Fruit fly (Drosophila melanogaster): Measurements from ENCODE around the gene Nepl17.

The Nepl17 gene

dm6 chr3R:28831626-28832267 lies 41.0 kb upstream of the Nepl17 start, which contains the start of gene WASp (continued):
- TF ChIP-seq CG11695 (GFP tag; IDR thresholded peaks at IDR 0.05) (0 out of 3 replicates have a peak, but pooled peaks have one; percentile 43), CG10959 (GFP tag; IDR thresholded peaks at IDR 0.05) (no peak), CG10654 (GFP tag; optimal IDR thresholded peaks at IDR 0.05) (peak; percentile 55), Atf-2 (GFP tag; optimal IDR thresholded peaks at IDR 0.05) (peak; percentile 39), Blimp-1 (GFP tag; optimal IDR thresholded peaks at IDR 0.05) (peak; percentile 45), lbe (GFP tag; optimal IDR thresholded peaks at IDR 0.05) (no peak), Gug (GFP tag; IDR thresholded peaks at IDR 0.05) (peak; percentile 28; the same call in 1 of the 4 replicates), Drgx (GFP tag; IDR thresholded peaks at IDR 0.05) (peak; percentile 49), BtbVII (GFP tag; optimal IDR thresholded peaks at IDR 0.05) (peak; percentile 60), CG12769 (tag; optimal IDR thresholded peaks at IDR 0.05) (no peak), CG10209 (GFP tag; optimal IDR thresholded peaks at IDR 0.05) (peak; percentile 77), Trl (optimal IDR thresholded peaks at IDR 0.05) (no peak), Trl (GFP tag; optimal IDR thresholded peaks at IDR 0.05) (peak; percentile 87), CkIIα-i1 (GFP tag; IDR thresholded peaks at IDR 0.05) (no peak), psq (GFP tag; optimal IDR thresholded peaks at IDR 0.05) (no peak), CG18011 (GFP tag; optimal IDR thresholded peaks at IDR 0.05) (peak; percentile 66), CG4854 (GFP tag; optimal IDR thresholded peaks at IDR 0.05) (no peak), inv (GFP tag; IDR thresholded peaks at IDR 0.05; ENCODE audit: partially characterized antibody) (peak; percentile 41; the same call in 1 of the 2 replicates), YL-1 (GFP tag; optimal IDR thresholded peaks at IDR 0.05) (peak; percentile 89), cad (GFP tag; optimal IDR thresholded peaks at IDR 0.05) (no peak), fu2 (GFP tag; optimal IDR thresholded peaks at IDR 0.05) (peak; percentile 73), CG9932 (GFP tag; IDR thresholded peaks at IDR 0.05) (peak; percentile 74), CG12744 (GFP tag; optimal IDR thresholded peaks at IDR 0.05) (peak; percentile 80), Camta (GFP tag; optimal IDR thresholded peaks at IDR 0.05) (peak; percentile 77), Eip74EF (GFP tag; optimal IDR thresholded peaks at IDR 0.05) (peak in 1 of 2 experiments; percentile 86), stwl (tag; optimal IDR thresholded peaks at IDR 0.05) (peak; percentile 94), CG10431 (GFP tag; optimal IDR thresholded peaks at IDR 0.05) (no peak), CG10321 (GFP tag; IDR thresholded peaks at IDR 0.05) (no peak), Atf3 (GFP tag; optimal IDR thresholded peaks at IDR 0.05) (peak; percentile 39), onecut (GFP tag; IDR thresholded peaks at IDR 0.05) (peak; percentile 78), CG7786 (GFP tag; optimal IDR thresholded peaks at IDR 0.05) (peak; percentile 61), Med (GFP tag) (peak; percentile 97), slp2 (GFP tag; optimal IDR thresholded peaks at IDR 0.05) (peak; percentile 78), Spps (tag; optimal IDR thresholded peaks at IDR 0.05) (peak; percentile 12), CG31388 (GFP tag; optimal IDR thresholded peaks at IDR 0.05) (no peak), ftz-f1 (GFP tag; optimal IDR thresholded peaks at IDR 0.05) (peak; percentile 32), usp (GFP tag; optimal IDR thresholded peaks at IDR 0.05) (no peak), maf-S (GFP tag; optimal IDR thresholded peaks at IDR 0.05) (peak; percentile 68), CrebB (tag; optimal IDR thresholded peaks at IDR 0.05) (peak; percentile 62), Xrp1 (GFP tag; IDR thresholded peaks at IDR 0.05) (peak; percentile 20; the same call in 1 of the 2 replicates), otp (GFP tag; IDR thresholded peaks at IDR 0.05) (peak; percentile 46; the same call in 1 of the 3 replicates), ssp (GFP tag; IDR thresholded peaks at IDR 0.05) (peak; percentile 93), CG30403 (GFP tag; optimal IDR thresholded peaks at IDR 0.05) (peak; percentile 59), Dip2 (GFP tag; IDR thresholded peaks at IDR 0.05) (no peak), Awh (GFP tag; IDR thresholded peaks at IDR 0.05) (0 out of 2 replicates have a peak, but pooled peaks have one; percentile 43), CG12391 (tag; optimal IDR thresholded peaks at IDR 0.05) (peak; percentile 73), Bgb (GFP tag; IDR thresholded peaks at IDR 0.05; ENCODE audit: partially characterized antibody) (peak; percentile 69), dan (GFP tag; IDR thresholded peaks at IDR 0.05) (no peak), stc (GFP tag; IDR thresholded peaks at IDR 0.05) (peak; percentile 70), tio (GFP tag; optimal IDR thresholded peaks at IDR 0.05) (no peak), CG4617 (GFP tag; optimal IDR thresholded peaks at IDR 0.05; ENCODE audit: borderline replicate concordance) (peak; percentile 93)
